Worm (Caenorhabditis elegans) whole organism, midembryonic: ENCODE measurements around the gene Y113G7B.28.

Experiments
- cog-1 ChIP-seq: sonication (generic microtip); optimal IDR thresholded peaks from 2 replicates; lab custom pipeline; 2016; ENCODE audit warnings: missing genetic modification characterization, missing compliant biosample characterization
- flt-1 ChIP-seq: fragments of 200-800 bp; sonication (Bioruptor generic); IDR thresholded peaks from 2 replicates; pipeline ENCODE4 v1.3.6; 2022; ENCODE audit warnings: missing genetic modification characterization, missing compliant biosample characterization
- klf-2 ChIP-seq: fragments of 200-800 bp; sonication (Bioruptor generic); conservative IDR thresholded peaks from 2 replicates; pipeline ENCODE4 v1.3.6; 2022; ENCODE audit warnings: missing genetic modification reagents, missing genetic modification characterization, missing compliant biosample characterization
- med-1 ChIP-seq: sonication (generic microtip); optimal IDR thresholded peaks from 2 replicates; lab custom pipeline; 2017; ENCODE audit warnings: missing genetic modification characterization, mild to moderate bottlenecking, missing compliant biosample characterization, antibody characterized with exemption, missing genetic modification reagents; ENCODE audit not compliant: insufficient read depth
- ref-1 ChIP-seq: fragments of 200-800 bp; sonication (Bioruptor generic); conservative IDR thresholded peaks from 2 replicates; pipeline ENCODE4 v1.3.6; 2022; ENCODE audit warnings: missing genetic modification reagents, missing genetic modification characterization, missing compliant biosample characterization
- tab-1 ChIP-seq: fragments of 200-800 bp; sonication (Bioruptor generic); IDR thresholded peaks from 2 replicates; pipeline ENCODE4 v1.3.6; 2022; ENCODE audit warnings: missing genetic modification characterization, missing compliant biosample characterization
- ztf-23 ChIP-seq: fragments of 200-800 bp; sonication (Bioruptor generic); IDR thresholded peaks from 2 replicates; pipeline ENCODE4 v1.3.6; 2022; ENCODE audit warnings: missing genetic modification reagents, missing genetic modification characterization, missing compliant biosample characterization
- ztf-29 ChIP-seq: fragments of 200-800 bp; sonication (Bioruptor generic); IDR thresholded peaks from 2 replicates; pipeline ENCODE4 v1.3.6; 2022; ENCODE audit warnings: missing genetic modification reagents, missing genetic modification characterization, missing compliant biosample characterization

DNA sequence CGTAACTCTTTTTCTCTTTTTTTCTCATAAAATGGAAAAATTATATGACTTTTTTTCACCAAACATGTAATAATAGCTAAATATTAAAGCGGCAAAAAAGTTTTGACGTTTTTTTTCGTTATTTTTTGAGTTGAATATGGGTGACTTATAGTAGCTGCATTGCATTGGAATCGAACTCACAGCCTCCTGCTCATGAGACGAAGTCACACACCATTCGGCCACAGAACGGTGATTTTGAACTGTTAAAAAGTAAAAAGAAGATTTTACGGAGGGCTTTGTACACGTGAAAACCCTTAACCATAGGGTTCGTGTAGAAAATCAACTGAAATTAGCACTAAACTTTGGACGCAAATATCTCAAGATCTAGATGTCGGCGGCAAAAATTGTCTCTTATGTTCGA lies 43.9 kb upstream of the Y113G7B.28 start:
- TF ChIP-seq klf-2 (no peak), med-1 (GFP tag; lab: Kevin White, UChicago) (no peak), flt-1 (no peak), ref-1 (GFP tag; lab: Robert Waterston, UW) (no peak), ztf-29 (no peak), tab-1 (no peak), ztf-23 (GFP tag; lab: Robert Waterston, UW) (no peak), cog-1 (tag; lab: Kevin White, UChicago) (no peak)
